Worm (Caenorhabditis elegans): ENCODE results near the gene gei-8.

DNA sequence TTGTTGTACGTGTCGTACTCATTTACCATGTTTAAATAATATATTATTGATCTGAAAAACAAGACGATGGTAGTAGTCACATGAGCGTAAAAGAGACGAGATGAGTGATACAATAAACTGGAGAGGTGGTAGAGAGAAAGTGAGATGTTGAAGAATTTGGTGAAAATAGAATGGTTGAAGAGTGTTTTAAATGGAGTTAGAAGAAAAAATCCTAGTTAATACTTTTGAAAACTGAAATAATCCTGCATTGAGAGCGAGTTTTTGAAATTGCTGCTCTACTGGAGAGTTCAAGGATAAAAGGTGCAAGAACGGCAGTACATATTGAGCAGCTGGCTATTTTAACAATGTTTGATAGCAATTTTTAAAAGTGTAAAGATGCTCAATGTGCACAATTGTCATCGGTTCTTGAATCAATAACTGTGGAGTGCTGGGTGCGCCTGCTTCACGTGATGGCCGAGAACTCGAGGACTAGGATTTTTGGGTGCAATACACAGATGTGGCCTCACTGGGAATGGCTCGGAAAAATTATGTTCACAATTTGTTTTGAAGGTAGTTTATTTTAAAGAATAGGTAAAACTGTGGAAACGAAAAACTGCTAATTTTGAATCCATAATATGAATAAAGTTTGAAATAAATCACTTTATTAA is 37.2 kb upstream of the gei-8 start, which contains the start of gene atg-13:
- TF ChIP-seq nhr-77 (tag; optimal IDR thresholded peaks at IDR 0.05) (no peak), snpc-4 (tag; optimal IDR thresholded peaks at IDR 0.05) (no peak), fkh-10 (GFP tag; optimal IDR thresholded peaks at IDR 0.05) (no peak), mep-1 (tag; optimal IDR thresholded peaks at IDR 0.05) (peak; percentile 48), nhr-28 (tag; optimal IDR thresholded peaks at IDR 0.05) (no peak), fos-1 (tag; optimal IDR thresholded peaks at IDR 0.05) (no peak), aha-1 (tag; optimal IDR thresholded peaks at IDR 0.05) (no peak), nhr-76 (tag; optimal IDR thresholded peaks at IDR 0.05) (no peak), dpl-1 (GFP tag; optimal IDR thresholded peaks at IDR 0.05) (peak in 1 of 3 experiments; percentile 15), hpl-2 (GFP tag; optimal IDR thresholded peaks at IDR 0.05) (no peak)

All from whole organism, L1 larva.